Worm (Caenorhabditis elegans) whole organism, L4/young adult: ENCODE results near the gene F01G10.4.

Experiments used
- W03F9.2 ChIP-seq: fragments of 150-350 bp; optimal IDR thresholded peaks from 2 replicates; lab custom pipeline; 2014; ENCODE audit warnings: missing biosample characterization, missing genetic modification characterization
- dao-5 ChIP-seq: sonication (generic microtip); optimal IDR thresholded peaks from 2 replicates; lab custom pipeline; 2016; ENCODE audit warnings: missing genotype, missing genetic modification characterization, moderate library complexity, missing compliant biosample characterization
- him-1 ChIP-seq: sonication (generic microtip); optimal IDR thresholded peaks from 2 replicates; lab custom pipeline; 2016; ENCODE audit warnings: missing genotype, missing genetic modification reagents, missing genetic modification characterization, missing compliant biosample characterization

ce11 chrIV:10190586-10190985 lies 41.8 kb downstream of the F01G10.4 start:
- TF ChIP-seq him-1 (tag; lab: Kevin White, UChicago) (no peak), dao-5 (tag; lab: Kevin White, UChicago) (no peak), W03F9.2 (tag; lab: Kevin White, UChicago) (no peak)
